Worm (Caenorhabditis elegans) whole organism, midembryonic: ENCODE measurements around the gene dmsr-12.

Source experiments
- T22C8.4 ChIP-seq: fragments of 200-800 bp; sonication (Bioruptor generic); IDR thresholded peaks from 2 replicates; pipeline ENCODE4 v1.3.6; 2022; ENCODE audit warnings: missing genetic modification characterization, missing compliant biosample characterization
- cog-1 ChIP-seq: sonication (generic microtip); optimal IDR thresholded peaks from 2 replicates; lab custom pipeline; 2016; ENCODE audit warnings: missing genetic modification characterization, missing compliant biosample characterization
- flt-1 ChIP-seq: fragments of 200-800 bp; sonication (Bioruptor generic); IDR thresholded peaks from 2 replicates; pipeline ENCODE4 v1.3.6; 2022; ENCODE audit warnings: missing genetic modification characterization, missing compliant biosample characterization
- klf-2 ChIP-seq: fragments of 200-800 bp; sonication (Bioruptor generic); conservative IDR thresholded peaks from 2 replicates; pipeline ENCODE4 v1.3.6; 2022; ENCODE audit warnings: missing genetic modification reagents, missing genetic modification characterization, missing compliant biosample characterization
- med-1 ChIP-seq: sonication (generic microtip); optimal IDR thresholded peaks from 2 replicates; lab custom pipeline; 2017; ENCODE audit warnings: missing genetic modification characterization, mild to moderate bottlenecking, missing compliant biosample characterization, antibody characterized with exemption, missing genetic modification reagents; ENCODE audit not compliant: insufficient read depth
- ref-1 ChIP-seq: fragments of 200-800 bp; sonication (Bioruptor generic); conservative IDR thresholded peaks from 2 replicates; pipeline ENCODE4 v1.3.6; 2022; ENCODE audit warnings: missing genetic modification reagents, missing genetic modification characterization, missing compliant biosample characterization
- tab-1 ChIP-seq: fragments of 200-800 bp; sonication (Bioruptor generic); IDR thresholded peaks from 2 replicates; pipeline ENCODE4 v1.3.6; 2022; ENCODE audit warnings: missing genetic modification characterization, missing compliant biosample characterization
- ztf-23 ChIP-seq: fragments of 200-800 bp; sonication (Bioruptor generic); IDR thresholded peaks from 2 replicates; pipeline ENCODE4 v1.3.6; 2022; ENCODE audit warnings: missing genetic modification reagents, missing genetic modification characterization, missing compliant biosample characterization
- ztf-29 ChIP-seq: fragments of 200-800 bp; sonication (Bioruptor generic); IDR thresholded peaks from 2 replicates; pipeline ENCODE4 v1.3.6; 2022; ENCODE audit warnings: missing genetic modification reagents, missing genetic modification characterization, missing compliant biosample characterization

dmsr-12 gene

ce11 chrV:6810091-6810490 lies 3.9 kb upstream of the dmsr-12 start:
- TF ChIP-seq ztf-23 = no peak
- no peak for TF ChIP-seq ztf-29 (GFP tag; lab: Robert Waterston, UW)
- no peak for TF ChIP-seq med-1 (GFP tag; lab: Kevin White, UChicago)
- no peak for TF ChIP-seq ref-1 (GFP tag; lab: Robert Waterston, UW)
- TF ChIP-seq tab-1 (GFP tag; lab: Robert Waterston, UW) = no peak
- no peak for TF ChIP-seq T22C8.4 (GFP tag; lab: Robert Waterston, UW)
- TF ChIP-seq flt-1 (GFP tag; lab: Robert Waterston, UW) = no peak
- TF ChIP-seq cog-1 = no peak
- TF ChIP-seq klf-2 (GFP tag; lab: Robert Waterston, UW) = no peak

ce11 chrV:6808962-6809361 lies 2.7 kb upstream of the dmsr-12 start, which contains the start of gene dmsr-16:
TSS of gene dmsr-16 (minus strand) at chrV:6809062.
- TF ChIP-seq klf-2 (GFP tag; lab: Robert Waterston, UW) = no peak
- no peak for TF ChIP-seq T22C8.4 (GFP tag; lab: Robert Waterston, UW)
- no peak for TF ChIP-seq med-1 (GFP tag; lab: Kevin White, UChicago)
- TF ChIP-seq tab-1 (GFP tag; lab: Robert Waterston, UW) = no peak
- no peak for TF ChIP-seq ref-1 (GFP tag; lab: Robert Waterston, UW)

- TF ChIP-seq ztf-23 (no peak), T22C8.4 (GFP tag; lab: Robert Waterston, UW) (no peak), cog-1 (no peak), klf-2 (GFP tag; lab: Robert Waterston, UW) (no peak), ref-1 (GFP tag; lab: Robert Waterston, UW) (no peak), med-1 (GFP tag; lab: Kevin White, UChicago) (no peak), tab-1 (GFP tag; lab: Robert Waterston, UW) (no peak), ztf-29 (GFP tag; lab: Robert Waterston, UW) (no peak), flt-1 (GFP tag; lab: Robert Waterston, UW) (no peak)
Measured at ce11 chrV:6803992-6804391, 2.2 kb downstream of the dmsr-12 start, which contains the start of gene dmsr-11. TSS of gene dmsr-11 (minus strand) at chrV:6804092.

- TF ChIP-seq flt-1 (GFP tag; lab: Robert Waterston, UW) = no peak
- no peak for TF ChIP-seq T22C8.4 (GFP tag; lab: Robert Waterston, UW)
- no peak for TF ChIP-seq klf-2 (GFP tag; lab: Robert Waterston, UW)
- no peak for TF ChIP-seq cog-1
- TF ChIP-seq ztf-23 = no peak
- TF ChIP-seq ztf-29 (GFP tag; lab: Robert Waterston, UW) = no peak
- no peak for TF ChIP-seq ref-1 (GFP tag; lab: Robert Waterston, UW)
Measured at ce11 chrV:6801850-6802249, 4.4 kb downstream of the dmsr-12 start, which contains the start of gene dmsr-10. TSS of gene dmsr-10 (minus strand) at chrV:6801950.

DNA sequence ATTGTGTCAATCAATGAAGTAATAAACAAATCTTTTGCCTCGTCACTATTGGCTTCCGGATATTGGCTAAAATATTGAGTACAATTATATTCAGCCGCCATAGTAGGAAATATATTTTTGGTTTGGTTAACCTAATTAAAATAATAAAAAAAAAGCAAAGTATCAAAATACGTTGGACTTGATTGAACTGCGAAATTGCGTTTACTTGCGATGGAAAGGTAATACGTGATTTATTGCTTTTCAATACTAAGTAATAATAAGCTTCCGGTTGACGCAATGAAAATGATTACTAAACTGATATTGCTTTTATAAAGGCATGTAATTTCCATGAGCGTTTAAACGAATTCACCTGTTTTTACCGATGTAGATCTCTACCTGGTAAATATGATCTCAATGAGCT lies 6.7 kb downstream of the dmsr-12 start, which contains the start of gene dmsr-9:
TSS of gene dmsr-9 (minus strand) at position 101 of the 400 bp plus-strand sequence.
- no peak for TF ChIP-seq ref-1 (GFP tag; lab: Robert Waterston, UW)
- no peak for TF ChIP-seq ztf-23
- TF ChIP-seq T22C8.4 (GFP tag; lab: Robert Waterston, UW) = no peak
- no peak for TF ChIP-seq med-1 (GFP tag; lab: Kevin White, UChicago)
- TF ChIP-seq klf-2 (GFP tag; lab: Robert Waterston, UW) = no peak
- no peak for TF ChIP-seq ztf-29 (GFP tag; lab: Robert Waterston, UW)
- TF ChIP-seq tab-1 (GFP tag; lab: Robert Waterston, UW) = no peak
- no peak for TF ChIP-seq flt-1 (GFP tag; lab: Robert Waterston, UW)
- no peak for TF ChIP-seq cog-1

DNA sequence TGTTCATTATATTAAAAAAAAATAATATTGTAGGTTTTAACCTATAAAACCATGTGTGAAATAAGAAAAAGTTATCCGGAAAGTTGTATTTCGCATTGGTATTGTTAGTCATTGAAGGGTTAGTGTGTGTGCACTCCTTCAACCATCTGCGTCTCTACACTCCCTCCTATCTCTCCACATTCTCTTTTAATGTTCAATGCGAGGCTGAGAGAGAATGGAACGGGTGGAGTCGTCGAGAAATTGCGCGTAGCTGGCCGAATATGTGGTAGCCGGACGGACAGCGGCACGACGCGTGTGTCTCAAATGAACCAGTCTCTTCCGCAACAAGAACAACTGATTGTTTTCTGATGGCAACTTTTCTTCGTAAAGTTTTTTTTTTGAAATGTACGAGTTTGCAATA lies 9.3 kb downstream of the dmsr-12 start:
- TF ChIP-seq T22C8.4 (GFP tag; lab: Robert Waterston, UW) = no peak
- no peak for TF ChIP-seq ztf-23
- no peak for TF ChIP-seq med-1 (GFP tag; lab: Kevin White, UChicago)
- TF ChIP-seq cog-1 = peak; percentile 65
- TF ChIP-seq flt-1 (GFP tag; lab: Robert Waterston, UW) = no peak
- TF ChIP-seq ref-1 (GFP tag; lab: Robert Waterston, UW) = no peak
- TF ChIP-seq klf-2 (GFP tag; lab: Robert Waterston, UW) = no peak
- no peak for TF ChIP-seq ztf-29 (GFP tag; lab: Robert Waterston, UW)

ce11 chrV:6796264-6796663 lies 10.0 kb downstream of the dmsr-12 start:
- TF ChIP-seq T22C8.4 (GFP tag; lab: Robert Waterston, UW) = no peak
- TF ChIP-seq ztf-29 (GFP tag; lab: Robert Waterston, UW) = no peak
- TF ChIP-seq med-1 (GFP tag; lab: Kevin White, UChicago) = no peak
- no peak for TF ChIP-seq ref-1 (GFP tag; lab: Robert Waterston, UW)
- no peak for TF ChIP-seq tab-1 (GFP tag; lab: Robert Waterston, UW)
- TF ChIP-seq cog-1 = no peak
- no peak for TF ChIP-seq klf-2 (GFP tag; lab: Robert Waterston, UW)
- no peak for TF ChIP-seq flt-1 (GFP tag; lab: Robert Waterston, UW)
- TF ChIP-seq ztf-23 = no peak

- no peak for TF ChIP-seq cog-1
- TF ChIP-seq tab-1 (GFP tag; lab: Robert Waterston, UW) = no peak
- TF ChIP-seq flt-1 (GFP tag; lab: Robert Waterston, UW) = no peak
- no peak for TF ChIP-seq T22C8.4 (GFP tag; lab: Robert Waterston, UW)
- TF ChIP-seq ztf-29 (GFP tag; lab: Robert Waterston, UW) = no peak
- no peak for TF ChIP-seq ztf-23
- TF ChIP-seq ref-1 (GFP tag; lab: Robert Waterston, UW) = no peak
- TF ChIP-seq klf-2 (GFP tag; lab: Robert Waterston, UW) = no peak
- no peak for TF ChIP-seq med-1 (GFP tag; lab: Kevin White, UChicago)
Measured at ce11 chrV:6793744-6794239, 12.4 kb downstream of the dmsr-12 start, which contains the start of gene ZC404.1. TSS of gene ZC404.1 (plus strand) at chrV:6794189.

ce11 chrV:6792973-6793372 lies 13.3 kb downstream of the dmsr-12 start:
- TF ChIP-seq klf-2 (GFP tag; lab: Robert Waterston, UW) = no peak
- no peak for TF ChIP-seq ztf-23
- no peak for TF ChIP-seq tab-1 (GFP tag; lab: Robert Waterston, UW)
- TF ChIP-seq ref-1 (GFP tag; lab: Robert Waterston, UW) = no peak
- no peak for TF ChIP-seq cog-1
- no peak for TF ChIP-seq ztf-29 (GFP tag; lab: Robert Waterston, UW)
- TF ChIP-seq flt-1 (GFP tag; lab: Robert Waterston, UW) = no peak
- TF ChIP-seq med-1 (GFP tag; lab: Kevin White, UChicago) = no peak
- TF ChIP-seq T22C8.4 (GFP tag; lab: Robert Waterston, UW) = no peak
